Fruit fly (Drosophila melanogaster) whole organism, embryonic: Measurements from ENCODE around the gene CG1309.

Source experiments
- Atf3 ChIP-seq: fragments of 200-800 bp; sonication (Bioruptor generic); optimal IDR thresholded peaks from 3 replicates; lab custom pipeline; 2016; ENCODE audit warnings: missing biosample characterization, missing genetic modification characterization
- CG11398 ChIP-seq: fragments of 200-800 bp; sonication (Bioruptor generic); optimal IDR thresholded peaks from 2 replicates; lab custom pipeline; 2016; ENCODE audit warnings: missing biosample characterization, missing genetic modification characterization
- CG12236 ChIP-seq: fragments of 200-800 bp; sonication (Bioruptor generic); optimal IDR thresholded peaks from 2 replicates; lab custom pipeline; 2016; ENCODE audit warnings: missing biosample characterization, missing genetic modification characterization
- CG12744 ChIP-seq: fragments of 200-800 bp; sonication (Bioruptor generic); optimal IDR thresholded peaks from 2 replicates; lab custom pipeline; 2016; ENCODE audit warnings: missing biosample characterization, missing genetic modification characterization
- CG13624 ChIP-seq: fragments of 200-800 bp; sonication (Bioruptor generic); optimal IDR thresholded peaks from 2 replicates; lab custom pipeline; 2016; ENCODE audit warnings: missing biosample characterization, missing genetic modification characterization
- CG14050 ChIP-seq: fragments of 200-800 bp; sonication (Bioruptor generic); IDR thresholded peaks from 3 replicates; pipeline ENCODE4 v1.3.6; 2022; ENCODE audit warnings: missing biosample characterization, missing genetic modification characterization
- CG14667 ChIP-seq: fragments of 200-800 bp; sonication (Bioruptor generic); IDR thresholded peaks from 2 replicates; pipeline ENCODE4 v1.3.6; 2022; ENCODE audit warnings: missing biosample characterization, missing genetic modification characterization
- CG15514 ChIP-seq: fragments of 200-800 bp; sonication (Bioruptor generic); optimal IDR thresholded peaks from 3 replicates; lab custom pipeline; 2017; ENCODE audit warnings: missing biosample characterization, missing genetic modification characterization, mild to moderate bottlenecking, moderate library complexity, missing genetic modification reagents
- CG15696 ChIP-seq: fragments of 200-800 bp; sonication (Bioruptor generic); optimal IDR thresholded peaks from 2 replicates; lab custom pipeline; 2019; ENCODE audit warnings: missing biosample characterization, mild to moderate bottlenecking, missing genetic modification characterization, moderate library complexity
- CG1602 ChIP-seq: fragments of 200-800 bp; sonication (Bioruptor generic); optimal IDR thresholded peaks from 3 replicates; lab custom pipeline; 2016; ENCODE audit warnings: missing biosample characterization, missing genetic modification characterization
- CG18619 ChIP-seq: fragments of 200-800 bp; sonication (Bioruptor generic); optimal IDR thresholded peaks from 3 replicates; lab custom pipeline; 2017; ENCODE audit warnings: missing biosample characterization, mild to moderate bottlenecking, missing genetic modification characterization
- CG2129 ChIP-seq: fragments of 200-800 bp; sonication (Bioruptor generic); IDR thresholded peaks from 2 replicates; pipeline ENCODE4 v1.3.6; 2022; ENCODE audit warnings: missing biosample characterization, missing genetic modification characterization; ENCODE audit not compliant: partially characterized antibody
- CG2678 ChIP-seq: fragments of 200-800 bp; sonication (Bioruptor generic); optimal IDR thresholded peaks from 3 replicates; lab custom pipeline; 2019; ENCODE audit warnings: missing biosample characterization, mild to moderate bottlenecking, missing genetic modification characterization, moderate library complexity
- CG2875 ChIP-seq: fragments of 200-800 bp; sonication (Bioruptor generic); optimal IDR thresholded peaks from 2 replicates; lab custom pipeline; 2017; ENCODE audit warnings: missing biosample characterization, mild to moderate bottlenecking, missing genetic modification characterization, missing genetic modification reagents
- CG4730 ChIP-seq: fragments of 200-800 bp; sonication (Bioruptor generic); IDR thresholded peaks from 2 replicates; pipeline ENCODE4 v1.3.6; 2022; ENCODE audit warnings: missing biosample characterization, missing genetic modification characterization
- CG4820 ChIP-seq: fragments of 200-800 bp; sonication (Bioruptor generic); optimal IDR thresholded peaks from 3 replicates; lab custom pipeline; 2016; ENCODE audit warnings: missing biosample characterization, missing genetic modification characterization
- CG6654 ChIP-seq: fragments of 200-800 bp; sonication (Bioruptor generic); optimal IDR thresholded peaks from 2 replicates; lab custom pipeline; 2017; ENCODE audit warnings: missing biosample characterization, mild to moderate bottlenecking, missing genetic modification characterization
- CG7271 ChIP-seq: fragments of 200-800 bp; sonication (Bioruptor generic); optimal IDR thresholded peaks from 2 replicates; lab custom pipeline; 2018; ENCODE audit warnings: missing biosample characterization, mild to moderate bottlenecking, missing genetic modification characterization, moderate library complexity
- CG7745 ChIP-seq: fragments of 200-800 bp; sonication (Bioruptor generic); optimal IDR thresholded peaks from 2 replicates; lab custom pipeline; 2018; ENCODE audit warnings: missing biosample characterization, mild to moderate bottlenecking, missing genetic modification characterization, moderate library complexity
- CG7839 ChIP-seq: fragments of 200-800 bp; sonication (Bioruptor generic); optimal IDR thresholded peaks from 3 replicates; lab custom pipeline; 2018; ENCODE audit warnings: missing biosample characterization, mild to moderate bottlenecking, missing genetic modification characterization, moderate library complexity
- CG7963 ChIP-seq: fragments of 200-800 bp; sonication (Bioruptor generic); IDR thresholded peaks from 3 replicates; pipeline ENCODE4 v1.3.6; 2022; ENCODE audit warnings: missing biosample characterization, missing genetic modification characterization; ENCODE audit not compliant: partially characterized antibody
- CG8290 ChIP-seq, 3 experiments: fragments of 200-800 bp; sonication (Bioruptor generic); optimal IDR thresholded peaks; 2 replicates each; lab custom pipeline; 2016 to 2019; ENCODE audit warnings: missing biosample characterization in 3 of 3, missing genetic modification characterization in 3 of 3, mild to moderate bottlenecking in 2 of 3, moderate library complexity in 1 of 3
- Dll ChIP-seq: fragments of 200-800 bp; sonication (Bioruptor generic); IDR thresholded peaks from 4 replicates; pipeline ENCODE4 v1.3.6; 2022; ENCODE audit warnings: missing biosample characterization, missing genetic modification characterization; ENCODE audit not compliant: partially characterized antibody
- H15 ChIP-seq: fragments of 200-800 bp; sonication (Bioruptor generic); IDR thresholded peaks from 3 replicates; pipeline ENCODE4 v1.3.6; 2022; ENCODE audit warnings: missing biosample characterization, missing genetic modification characterization
- HHEX ChIP-seq: fragments of 200-800 bp; sonication (Bioruptor generic); optimal IDR thresholded peaks from 3 replicates; lab custom pipeline; 2017; ENCODE audit warnings: missing biosample characterization, mild to moderate bottlenecking, missing genetic modification characterization, missing genetic modification reagents
- HLH54F ChIP-seq: fragments of 200-800 bp; sonication (Bioruptor generic); optimal IDR thresholded peaks from 3 replicates; lab custom pipeline; 2016; ENCODE audit warnings: missing biosample characterization, missing genetic modification characterization
- Hr51 ChIP-seq, 2 experiments: fragments of 200-800 bp; sonication (Bioruptor generic); optimal IDR thresholded peaks; 2 replicates in 1 of 2; 3 replicates in 1 of 2; lab custom pipeline; 2016 to 2018; ENCODE audit warnings: missing biosample characterization in 2 of 2, missing genetic modification characterization in 2 of 2, mild to moderate bottlenecking in 1 of 2, moderate library complexity in 1 of 2
- Mrtf ChIP-seq: fragments of 200-800 bp; sonication (Bioruptor generic); IDR thresholded peaks from 3 replicates; pipeline ENCODE4 v1.3.6; 2022; ENCODE audit warnings: missing biosample characterization, missing genetic modification characterization
- NK7.1 ChIP-seq: fragments of 200-800 bp; sonication (Bioruptor generic); optimal IDR thresholded peaks from 3 replicates; lab custom pipeline; 2016; ENCODE audit warnings: missing biosample characterization, missing genetic modification characterization
- NfI ChIP-seq: fragments of 200-800 bp; sonication (Bioruptor generic); optimal IDR thresholded peaks from 3 replicates; lab custom pipeline; 2018; ENCODE audit warnings: missing biosample characterization, mild to moderate bottlenecking, missing genetic modification characterization, moderate library complexity
- Ptx1 ChIP-seq: fragments of 200-800 bp; sonication (Bioruptor generic); IDR thresholded peaks from 2 replicates; pipeline ENCODE4 v1.3.6; 2022; ENCODE audit warnings: missing biosample characterization, missing genetic modification characterization
- Rfx ChIP-seq: fragments of 200-800 bp; sonication (Bioruptor generic); IDR thresholded peaks from 2 replicates; pipeline ENCODE4 v1.3.6; 2022; ENCODE audit warnings: missing biosample characterization, missing genetic modification characterization
- Sry-β ChIP-seq: fragments of 200-800 bp; sonication (Bioruptor generic); optimal IDR thresholded peaks from 2 replicates; lab custom pipeline; 2018; ENCODE audit warnings: missing biosample characterization, mild to moderate bottlenecking, missing genetic modification characterization, moderate library complexity
- Vsx1 ChIP-seq: fragments of 200-800 bp; sonication (Bioruptor generic); optimal IDR thresholded peaks from 2 replicates; lab custom pipeline; 2017; ENCODE audit warnings: missing biosample characterization, mild to moderate bottlenecking, missing genetic modification characterization, missing genetic modification reagents
- aop ChIP-seq: fragments of 200-800 bp; sonication (Bioruptor generic); IDR thresholded peaks from 2 replicates; pipeline ENCODE4 v1.3.6; 2022; ENCODE audit warnings: missing biosample characterization, missing genetic modification characterization
- ap ChIP-seq: fragments of 200-800 bp; sonication (Bioruptor generic); IDR thresholded peaks from 2 replicates; pipeline ENCODE4 v1.3.6; 2022; ENCODE audit warnings: missing biosample characterization, missing genetic modification characterization
- btn ChIP-seq: fragments of 200-800 bp; sonication (Bioruptor generic); optimal IDR thresholded peaks from 2 replicates; lab custom pipeline; 2016; ENCODE audit warnings: missing biosample characterization, missing genetic modification characterization
- chif ChIP-seq, 2 experiments: fragments of 200-800 bp; sonication (Bioruptor generic); optimal IDR thresholded peaks; 3 replicates each; lab custom pipeline; 2016; ENCODE audit warnings: missing biosample characterization in 2 of 2, missing genetic modification characterization in 2 of 2
- ci ChIP-seq: fragments of 200-800 bp; sonication (Bioruptor generic); IDR thresholded peaks from 3 replicates; pipeline ENCODE4 v1.3.6; 2022; ENCODE audit warnings: missing biosample characterization, missing genetic modification characterization
- esg ChIP-seq: fragments of 200-800 bp; sonication (Bioruptor generic); conservative IDR thresholded peaks from 2 replicates; pipeline ENCODE4 v1.3.6; 2022; ENCODE audit warnings: missing biosample characterization, missing genetic modification characterization
- ftz-f1 ChIP-seq: fragments of 200-800 bp; sonication (Bioruptor generic); optimal IDR thresholded peaks from 2 replicates; lab custom pipeline; 2016; ENCODE audit warnings: missing biosample characterization, missing genetic modification characterization
- grau ChIP-seq: fragments of 200-800 bp; optimal IDR thresholded peaks from 3 replicates; lab custom pipeline; 2019; ENCODE audit warnings: missing biosample characterization, mild to moderate bottlenecking, missing genetic modification characterization, moderate library complexity
- her ChIP-seq: fragments of 200-800 bp; sonication (Bioruptor generic); optimal IDR thresholded peaks from 2 replicates; lab custom pipeline; 2016; ENCODE audit warnings: missing biosample characterization, missing genetic modification characterization
- inv ChIP-seq: fragments of 200-800 bp; sonication (Bioruptor generic); IDR thresholded peaks from 2 replicates; pipeline ENCODE4 v1.3.6; 2022; ENCODE audit warnings: missing biosample characterization, missing genetic modification characterization; ENCODE audit not compliant: partially characterized antibody
- maf-S ChIP-seq: fragments of 200-800 bp; sonication (Bioruptor generic); optimal IDR thresholded peaks from 2 replicates; lab custom pipeline; 2016; ENCODE audit warnings: missing biosample characterization, missing genetic modification characterization
- pum ChIP-seq: fragments of 200-800 bp; sonication (Bioruptor generic); optimal IDR thresholded peaks from 2 replicates; lab custom pipeline; 2016; ENCODE audit warnings: missing biosample characterization, missing genetic modification characterization
- seq ChIP-seq: fragments of 200-800 bp; sonication (Bioruptor generic); IDR thresholded peaks from 2 replicates; pipeline ENCODE4 v1.3.6; 2022; ENCODE audit warnings: missing biosample characterization, missing genetic modification characterization
- slp2 ChIP-seq: fragments of 200-800 bp; sonication (Bioruptor generic); optimal IDR thresholded peaks from 2 replicates; lab custom pipeline; 2016; ENCODE audit warnings: missing biosample characterization, missing genetic modification characterization
- sob ChIP-seq: fragments of 200-800 bp; sonication (Bioruptor generic); IDR thresholded peaks from 2 replicates; pipeline ENCODE4 v1.3.6; 2022; ENCODE audit warnings: missing biosample characterization, missing genetic modification characterization
- zen2 ChIP-seq: fragments of 200-800 bp; sonication (Bioruptor generic); IDR thresholded peaks from 3 replicates; pipeline ENCODE4 v1.3.6; 2022; ENCODE audit warnings: missing biosample characterization, missing genetic modification characterization; ENCODE audit not compliant: partially characterized antibody
- zf30C ChIP-seq: fragments of 200-800 bp; sonication (Bioruptor generic); optimal IDR thresholded peaks from 3 replicates; lab custom pipeline; 2018; ENCODE audit warnings: missing biosample characterization, mild to moderate bottlenecking, missing genetic modification characterization

Gene CG1309

dm6 chr3L:4286784-4287183, 27.6 kb downstream of the CG1309 start, which contains the start of gene TfIIEbeta (continued):
- TF ChIP-seq Vsx1 (no peak), CG6654 (GFP tag; lab: Kevin White, UChicago) (no peak), zen2 (GFP tag; lab: Robert Waterston, UW) (no peak), CG12236 (GFP tag; lab: Kevin White, UChicago) (no peak), pum (GFP tag; lab: Kevin White, UChicago) (no peak), CG2678 (tag; lab: Kevin White, UChicago) (no peak), CG11398 (GFP tag; lab: Kevin White, UChicago) (no peak), slp2 (GFP tag; lab: Kevin White, UChicago) (no peak), aop (GFP tag; lab: Robert Waterston, UW) (no peak), ftz-f1 (GFP tag; lab: Kevin White, UChicago) (no peak), NK7.1 (GFP tag; lab: Kevin White, UChicago) (no peak), CG12744 (GFP tag; lab: Kevin White, UChicago) (no peak), CG2875 (GFP tag; lab: Kevin White, UChicago) (no peak), chif (GFP tag; optimal IDR thresholded peaks at IDR 0.05; lab: Kevin White, UChicago) (no peak), CG7745 (tag; lab: Kevin White, UChicago) (no peak), CG15514 (GFP tag; lab: Kevin White, UChicago) (peak; percentile 100), CG1602 (GFP tag; lab: Kevin White, UChicago) (peak; percentile 9), ap (GFP tag; lab: Robert Waterston, UW) (no peak), grau (tag; lab: Kevin White, UChicago) (peak; percentile 32), CG4730 (GFP tag; lab: Robert Waterston, UW) (no peak), CG15696 (no peak), CG18619 (no peak), Sry-β (peak; percentile 25), H15 (GFP tag; lab: Robert Waterston, UW) (no peak), zf30C (GFP tag; lab: Kevin White, UChicago) (no peak), CG13624 (no peak), btn (GFP tag; lab: Kevin White, UChicago) (no peak), CG14667 (GFP tag; lab: Robert Waterston, UW) (no peak), sob (GFP tag; lab: Robert Waterston, UW) (no peak), CG7963 (GFP tag; lab: Robert Waterston, UW) (no peak), CG8290 (GFP tag; optimal IDR thresholded peaks at IDR 0.05; lab: Kevin White, UChicago) (no peak), CG8290 (tag; optimal IDR thresholded peaks at IDR 0.05; lab: Kevin White, UChicago) (no peak), CG14050 (peak; percentile 24; the same call in 1 of the 3 replicates), ci (GFP tag; lab: Robert Waterston, UW) (peak; percentile 44; the same call in 2 of the 3 replicates), her (no peak), esg (GFP tag; lab: Robert Waterston, UW) (no peak), Rfx (GFP tag; lab: Robert Waterston, UW) (0 out of 2 replicates have a peak, but pooled peaks have one; percentile 30), CG4820 (no peak), maf-S (GFP tag; lab: Kevin White, UChicago) (no peak), CG7839 (peak; percentile 46), inv (no peak), Ptx1 (GFP tag; lab: Robert Waterston, UW) (peak; percentile 47), NfI (GFP tag; lab: Kevin White, UChicago) (no peak), Hr51 (GFP tag; optimal IDR thresholded peaks at IDR 0.05; lab: Kevin White, UChicago) (no peak), CG7271 (tag; lab: Kevin White, UChicago) (no peak), Dll (0 out of 4 replicates have a peak, but pooled peaks have one; percentile 49), HLH54F (GFP tag; lab: Kevin White, UChicago) (no peak), Atf3 (GFP tag; lab: Kevin White, UChicago) (no peak), seq (no peak), HHEX (no peak), Mrtf (GFP tag; lab: Robert Waterston, UW) (no peak), CG2129 (no peak)
